Worm (Caenorhabditis elegans) whole organism, mixed stage, embryonic: ENCODE results near the gene srw-53.
"Not testable (repeated sequence)": the region's sequence is repeated elsewhere in the genome, so short reads cannot be mapped to it uniquely, and the experiment has no call there.

Experiments used
- M03D4.4 ChIP-seq: sonication (generic microtip); optimal IDR thresholded peaks from 2 replicates; lab custom pipeline; 2017; ENCODE audit warnings: mild to moderate bottlenecking, missing genetic modification characterization, missing compliant biosample characterization
- bed-3 ChIP-seq: fragments of 200-800 bp; sonication (Bioruptor generic); optimal IDR thresholded peaks from 3 replicates; lab custom pipeline; 2018; ENCODE audit warnings: mild to moderate bottlenecking, missing genetic modification characterization, moderate library complexity, missing compliant biosample characterization
- blmp-1 ChIP-seq: fragments of 150-350 bp; optimal IDR thresholded peaks from 2 replicates; lab custom pipeline; 2014; ENCODE audit warnings: missing biosample characterization, missing genetic modification characterization
- ceh-39 ChIP-seq: fragments of 150-350 bp; optimal IDR thresholded peaks from 2 replicates; lab custom pipeline; 2014; ENCODE audit warnings: missing biosample characterization, missing genetic modification characterization
- ceh-43 ChIP-seq: fragments of 200-800 bp; sonication (Bioruptor generic); optimal IDR thresholded peaks from 2 replicates; lab custom pipeline; 2018; ENCODE audit warnings: mild to moderate bottlenecking, missing genetic modification characterization, moderate library complexity, missing compliant biosample characterization
- ceh-83 ChIP-seq: fragments of 200-800 bp; sonication (Bioruptor generic); optimal IDR thresholded peaks from 2 replicates; lab custom pipeline; 2018; ENCODE audit warnings: mild to moderate bottlenecking, missing genetic modification characterization, missing compliant biosample characterization
- ces-1 ChIP-seq: fragments of 150-350 bp; optimal IDR thresholded peaks from 2 replicates; lab custom pipeline; 2014; ENCODE audit warnings: missing biosample characterization, missing genetic modification reagents, missing genetic modification characterization
- cnd-1 ChIP-seq: fragments of 200-800 bp; sonication (Bioruptor generic); optimal IDR thresholded peaks from 2 replicates; lab custom pipeline; 2018; ENCODE audit warnings: mild to moderate bottlenecking, missing genetic modification characterization, missing compliant biosample characterization
- drap-1 ChIP-seq: fragments of 200-800 bp; sonication (Bioruptor generic); optimal IDR thresholded peaks from 3 replicates; lab custom pipeline; 2018; ENCODE audit warnings: mild to moderate bottlenecking, missing genetic modification characterization, missing compliant biosample characterization
- elt-1 ChIP-seq: sonication (generic microtip); optimal IDR thresholded peaks from 2 replicates; lab custom pipeline; 2017; ENCODE audit warnings: missing genetic modification characterization, mild to moderate bottlenecking, missing compliant biosample characterization, antibody characterized with exemption, moderate library complexity, borderline replicate concordance; ENCODE audit not compliant: insufficient read depth
- elt-3 ChIP-seq: fragments of 150-350 bp; optimal IDR thresholded peaks from 2 replicates; lab custom pipeline; 2014; ENCODE audit warnings: missing biosample characterization, missing genetic modification characterization
- flh-1 ChIP-seq: fragments of 200-800 bp; sonication (Bioruptor generic); optimal IDR thresholded peaks from 2 replicates; lab custom pipeline; 2018; ENCODE audit warnings: mild to moderate bottlenecking, missing genetic modification characterization, moderate library complexity, missing compliant biosample characterization
- ham-2 ChIP-seq: fragments of 200-800 bp; sonication (Bioruptor generic); optimal IDR thresholded peaks from 2 replicates; lab custom pipeline; 2018; ENCODE audit warnings: mild to moderate bottlenecking, missing genetic modification characterization, missing compliant biosample characterization
- hlh-1 ChIP-seq: fragments of 150-350 bp; optimal IDR thresholded peaks from 2 replicates; lab custom pipeline; 2014; ENCODE audit warnings: missing biosample characterization, missing genetic modification reagents, missing genetic modification characterization
- lin-32 ChIP-seq: fragments of 200-800 bp; sonication (Bioruptor generic); optimal IDR thresholded peaks from 2 replicates; lab custom pipeline; 2018; ENCODE audit warnings: mild to moderate bottlenecking, missing genetic modification characterization, missing compliant biosample characterization
- lsy-2 ChIP-seq: fragments of 150-350 bp; optimal IDR thresholded peaks from 2 replicates; lab custom pipeline; 2014; ENCODE audit warnings: missing biosample characterization, missing genetic modification characterization
- mab-5 ChIP-seq: fragments of 150-350 bp; optimal IDR thresholded peaks from 2 replicates; lab custom pipeline; 2014; ENCODE audit warnings: missing biosample characterization, missing genetic modification characterization
- mep-1 ChIP-seq: fragments of 150-350 bp; optimal IDR thresholded peaks from 2 replicates; lab custom pipeline; 2017; ENCODE audit warnings: missing biosample characterization, missing genetic modification reagents, missing genetic modification characterization, inconsistent platforms
- mls-2 ChIP-seq: sonication (generic microtip); optimal IDR thresholded peaks from 2 replicates; lab custom pipeline; 2016; ENCODE audit warnings: mild to moderate bottlenecking, missing genetic modification characterization, moderate library complexity, missing compliant biosample characterization
- nhr-12 ChIP-seq: fragments of 150-350 bp; optimal IDR thresholded peaks from 2 replicates; lab custom pipeline; 2014; ENCODE audit warnings: missing biosample characterization, missing genetic modification characterization
- nhr-2 ChIP-seq: fragments of 150-350 bp; optimal IDR thresholded peaks from 2 replicates; lab custom pipeline; 2014; ENCODE audit warnings: missing biosample characterization, missing genetic modification characterization
- nhr-237 ChIP-seq: fragments of 150-350 bp; optimal IDR thresholded peaks from 2 replicates; lab custom pipeline; 2014; ENCODE audit warnings: missing biosample characterization, missing genetic modification characterization
- nhr-28 ChIP-seq: fragments of 150-350 bp; optimal IDR thresholded peaks from 2 replicates; lab custom pipeline; 2014; ENCODE audit warnings: missing biosample characterization, missing genetic modification characterization
- nhr-76 ChIP-seq: sonication (generic microtip); optimal IDR thresholded peaks from 2 replicates; lab custom pipeline; 2017; ENCODE audit warnings: missing biosample characterization, missing genetic modification characterization
- pha-4 ChIP-seq: fragments of 150-350 bp; optimal IDR thresholded peaks from 2 replicates; lab custom pipeline; 2018; ENCODE audit warnings: missing biosample characterization, missing genetic modification reagents, missing genetic modification characterization
- sem-2 ChIP-seq: fragments of 200-800 bp; sonication (Bioruptor generic); optimal IDR thresholded peaks from 2 replicates; lab custom pipeline; 2018; ENCODE audit warnings: mild to moderate bottlenecking, missing genetic modification characterization, missing compliant biosample characterization
- sptf-1 ChIP-seq: sonication (generic microtip); optimal IDR thresholded peaks from 2 replicates; lab custom pipeline; 2017; ENCODE audit warnings: mild to moderate bottlenecking, missing genetic modification characterization, moderate library complexity, missing compliant biosample characterization
- tbx-8 ChIP-seq: fragments of 200-800 bp; sonication (Bioruptor generic); optimal IDR thresholded peaks from 2 replicates; lab custom pipeline; 2018; ENCODE audit warnings: mild to moderate bottlenecking, missing genetic modification characterization, moderate library complexity, missing compliant biosample characterization
- unc-120 ChIP-seq: sonication (generic microtip); optimal IDR thresholded peaks from 2 replicates; lab custom pipeline; 2017; ENCODE audit warnings: missing genetic modification characterization, missing compliant biosample characterization; ENCODE audit not compliant: poor library complexity, severe bottlenecking
- unc-39 ChIP-seq: fragments of 150-350 bp; optimal IDR thresholded peaks from 2 replicates; lab custom pipeline; 2014; ENCODE audit warnings: missing biosample characterization, missing genetic modification characterization
- unc-62 ChIP-seq: fragments of 150-350 bp; optimal IDR thresholded peaks from 2 replicates; lab custom pipeline; 2014; ENCODE audit warnings: missing biosample characterization, missing genetic modification reagents, missing genetic modification characterization
- zip-8 ChIP-seq: fragments of 150-350 bp; optimal IDR thresholded peaks from 2 replicates; lab custom pipeline; 2014; ENCODE audit warnings: missing biosample characterization, missing genetic modification characterization
- ztf-11 ChIP-seq: fragments of 150-350 bp; optimal IDR thresholded peaks from 2 replicates; lab custom pipeline; 2014; ENCODE audit warnings: missing biosample characterization, missing genetic modification characterization

srw-53 gene

ce11 chrV:15924307-15924706, 18.9 kb upstream of the srw-53 start, which contains the start of gene nhr-108:
nhr-108 (minus strand) TSS chrV:15924472.
- TF ChIP-seq drap-1 (no peak), bed-3 (GFP tag; lab: Kevin White, UChicago) (no peak), ces-1 (GFP tag; lab: Kevin White, UChicago) (no peak), hlh-1 (tag; lab: Kevin White, UChicago) (no peak), ceh-39 (tag; lab: Kevin White, UChicago) (no peak), nhr-12 (no peak), pha-4 (tag; lab: Kevin White, UChicago) (no peak), ham-2 (no peak), mep-1 (tag; lab: Kevin White, UChicago) (no peak), sem-2 (GFP tag; lab: Kevin White, UChicago) (no peak), tbx-8 (GFP tag; lab: Kevin White, UChicago) (no peak), cnd-1 (tag; lab: Kevin White, UChicago) (no peak), nhr-2 (tag; lab: Kevin White, UChicago) (no peak), mab-5 (tag; lab: Kevin White, UChicago) (no peak), nhr-237 (tag; lab: Kevin White, UChicago) (no peak), unc-120 (no peak), zip-8 (tag; lab: Kevin White, UChicago) (no peak), mls-2 (tag; lab: Kevin White, UChicago) (no peak), ceh-83 (GFP tag; lab: Kevin White, UChicago) (no peak), elt-3 (no peak)
- TF ChIP-seq, all 35 proteins: peak for 0

DNA sequence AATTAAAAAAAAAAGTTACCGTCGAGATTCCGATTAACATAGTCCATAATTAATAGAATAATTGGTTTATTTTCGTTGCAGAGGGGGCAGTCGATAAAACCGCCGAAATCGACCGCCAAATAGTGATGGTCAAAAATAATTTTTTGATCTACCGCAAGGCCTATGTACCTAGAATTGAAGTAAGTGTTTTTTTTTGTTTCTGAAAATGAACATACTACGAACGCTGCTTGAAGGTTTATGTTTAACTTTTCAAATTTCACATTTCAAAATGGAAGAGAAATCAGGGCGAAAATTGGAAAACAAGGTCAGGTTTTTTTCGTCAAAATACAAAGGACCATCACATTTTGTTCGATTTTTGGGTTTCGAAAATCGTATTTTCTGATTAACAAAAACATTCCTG, 14.9 kb upstream of the srw-53 start, which contains the start of gene pzf-1:
Gene pzf-1, minus strand, starts transcription at position 101 of the 400 bp plus-strand sequence.
- TF ChIP-seq bed-3 (GFP tag; lab: Kevin White, UChicago) = no peak
- TF ChIP-seq nhr-28 (tag; lab: Kevin White, UChicago) = no peak
- TF ChIP-seq sptf-1 (tag; lab: Kevin White, UChicago) = no peak
- TF ChIP-seq flh-1 (GFP tag; lab: Kevin White, UChicago) = no peak
- no peak for TF ChIP-seq nhr-237 (tag; lab: Kevin White, UChicago)
- no peak for TF ChIP-seq ceh-39 (tag; lab: Kevin White, UChicago)
- TF ChIP-seq mab-5 (tag; lab: Kevin White, UChicago) = no peak
- TF ChIP-seq blmp-1 (tag; lab: Kevin White, UChicago) = no peak
- no peak for TF ChIP-seq lin-32 (GFP tag; lab: Kevin White, UChicago)
- no peak for TF ChIP-seq sem-2 (GFP tag; lab: Kevin White, UChicago)
- no peak for TF ChIP-seq M03D4.4 (tag; lab: Kevin White, UChicago)
- TF ChIP-seq ztf-11 = no peak
- no peak for TF ChIP-seq elt-1
- no peak for TF ChIP-seq unc-62
- no peak for TF ChIP-seq nhr-12
- no peak for TF ChIP-seq ham-2
- TF ChIP-seq tbx-8 (GFP tag; lab: Kevin White, UChicago) = no peak
- no peak for TF ChIP-seq pha-4 (tag; lab: Kevin White, UChicago)

- not testable (repeated sequence) for TF ChIP-seq ceh-43; nhr-28 (tag; lab: Kevin White, UChicago); lsy-2 (tag; lab: Kevin White, UChicago)
Observed at ce11 chrV:15929882-15930281, 13.3 kb upstream of the srw-53 start, which contains the start of gene srbc-77. srbc-77 (plus strand) TSS chrV:15930182.

ce11 chrV:15932390-15932789, 10.8 kb upstream of the srw-53 start, which contains the start of gene srw-26:
srw-26 (minus strand) TSS chrV:15932490.
- TF ChIP-seq flh-1 (GFP tag; lab: Kevin White, UChicago) (no peak), elt-1 (no peak), ceh-39 (tag; lab: Kevin White, UChicago) (no peak), unc-39 (tag; lab: Kevin White, UChicago) (no peak), sem-2 (GFP tag; lab: Kevin White, UChicago) (no peak), nhr-76 (tag; lab: Kevin White, UChicago) (no peak), cnd-1 (tag; lab: Kevin White, UChicago) (no peak), ces-1 (GFP tag; lab: Kevin White, UChicago) (no peak), nhr-237 (tag; lab: Kevin White, UChicago) (no peak), pha-4 (tag; lab: Kevin White, UChicago) (no peak), zip-8 (tag; lab: Kevin White, UChicago) (no peak), mab-5 (tag; lab: Kevin White, UChicago) (no peak)
